Worm (Caenorhabditis elegans) whole organism, L1 larva: ENCODE data around the gene F58H7.5.

ENCODE experiments used
- Y116A8C.19 ChIP-seq: sonication (generic microtip); optimal IDR thresholded peaks from 2 replicates; lab custom pipeline; 2016; ENCODE audit warnings: missing compliant biosample characterization, missing genetic modification characterization, borderline replicate concordance
- sox-4 ChIP-seq: sonication (generic microtip); optimal IDR thresholded peaks from 2 replicates; lab custom pipeline; 2016; ENCODE audit warnings: missing genetic modification characterization, missing compliant biosample characterization

DNA sequence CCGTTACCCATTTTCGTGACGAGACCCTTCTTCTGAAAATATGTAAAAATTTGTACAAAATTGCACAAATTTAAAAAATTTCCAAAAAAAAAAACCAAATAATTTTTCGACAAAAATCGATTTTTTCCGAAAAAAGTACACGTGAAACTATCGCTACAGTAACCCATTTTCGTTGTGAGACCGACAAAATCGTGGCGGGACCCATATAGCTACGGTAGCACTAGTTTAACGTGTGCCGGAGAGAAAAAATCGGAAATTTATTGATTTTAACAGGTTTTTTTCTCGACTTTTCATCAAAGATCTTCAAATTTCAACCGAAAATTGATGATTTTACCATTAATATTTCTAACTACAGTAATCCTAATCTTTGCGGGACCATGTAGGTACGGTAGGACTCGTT is 40.4 kb downstream of the F58H7.5 start:
- TF ChIP-seq sox-4 (tag; lab: Kevin White, UChicago) (no peak), Y116A8C.19 (no peak)
